Fruit fly (Drosophila melanogaster): Measurements from ENCODE around the gene MED27.
A peak's percentile ranks its signal among the peaks of the same experiment; 100 is the strongest.

MED27 gene

DNA sequence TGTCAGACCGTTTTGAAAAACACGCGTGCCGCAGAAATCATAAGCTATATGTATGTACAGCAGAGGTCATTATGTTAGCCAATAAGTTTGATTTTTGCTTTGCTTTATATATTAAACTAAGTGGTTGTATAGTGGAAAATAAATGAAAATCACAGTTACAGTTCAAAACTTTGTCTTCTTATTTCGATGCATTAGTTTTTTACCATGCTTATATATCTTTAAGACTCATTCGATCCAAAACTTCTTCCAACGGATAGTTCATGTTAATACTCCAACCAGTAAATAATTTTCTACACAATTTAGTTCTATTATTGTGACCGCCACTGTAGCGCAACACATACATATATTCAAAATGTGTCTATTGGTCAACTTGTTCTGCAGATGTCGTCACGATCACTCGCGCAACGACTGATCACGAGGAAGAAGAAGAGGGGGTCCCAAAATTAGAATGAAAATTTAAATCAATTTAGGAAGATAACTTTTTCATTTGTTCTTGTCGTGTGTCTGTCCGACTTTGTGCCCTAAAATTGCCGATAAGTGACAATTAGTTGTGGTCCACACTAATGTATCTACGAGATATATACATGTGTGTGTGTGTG lies 50.6 kb downstream of the MED27 start (continued):
- TF ChIP-seq dsx (GFP tag; optimal IDR thresholded peaks at IDR 0.05; ENCODE audit: poor library complexity, severe bottlenecking): no peak
- TF ChIP-seq Eip78C (GFP tag): peak; percentile 88
- TF ChIP-seq CG8319 (GFP tag; optimal IDR thresholded peaks at IDR 0.05): no peak
- TF ChIP-seq OdsH (GFP tag; optimal IDR thresholded peaks at IDR 0.05): peak; percentile 65
- no peak for TF ChIP-seq CG6792 (GFP tag; optimal IDR thresholded peaks at IDR 0.05)
- no peak for TF ChIP-seq Eip93F (GFP tag; optimal IDR thresholded peaks at IDR 0.05)
- TF ChIP-seq CG6808 (GFP tag; optimal IDR thresholded peaks at IDR 0.05): peak; percentile 41
- peak; percentile 32 for TF ChIP-seq CG4318 (GFP tag; optimal IDR thresholded peaks at IDR 0.05)
- peak; percentile 44 for TF ChIP-seq CG3919 (GFP tag; optimal IDR thresholded peaks at IDR 0.05)
- peak; percentile 60 for TF ChIP-seq svp (GFP tag)
- TF ChIP-seq Ets21C (GFP tag; optimal IDR thresholded peaks at IDR 0.05): no peak
- TF ChIP-seq fkh (GFP tag; optimal IDR thresholded peaks at IDR 0.05): no peak
- peak; percentile 18 for TF ChIP-seq CG8632 (GFP tag; optimal IDR thresholded peaks at IDR 0.05)
- TF ChIP-seq Hr39 (GFP tag; optimal IDR thresholded peaks at IDR 0.05): peak; percentile 10
- no peak for TF ChIP-seq CG11762 (GFP tag; optimal IDR thresholded peaks at IDR 0.05; ENCODE audit: insufficient read depth)
- no peak for TF ChIP-seq fd59A (GFP tag; optimal IDR thresholded peaks at IDR 0.05)
- TF ChIP-seq acj6 (GFP tag; optimal IDR thresholded peaks at IDR 0.05): peak; percentile 49
